Fruit fly (Drosophila melanogaster) whole organism, embryonic: Measurements from ENCODE around the gene Nxf3.

Experiments used
- Abd-B ChIP-seq: fragments of 200-800 bp; sonication (Bioruptor generic); optimal IDR thresholded peaks from 2 replicates; lab custom pipeline; 2018; ENCODE audit warnings: missing biosample characterization, mild to moderate bottlenecking, missing genetic modification characterization, moderate library complexity
- Adf1 ChIP-seq: fragments of 200-800 bp; sonication (Bioruptor generic); IDR thresholded peaks from 2 replicates; pipeline ENCODE4 v1.3.6; 2022; ENCODE audit warnings: missing biosample characterization, missing genetic modification characterization
- Aef1 ChIP-seq: fragments of 200-800 bp; sonication (Bioruptor generic); IDR thresholded peaks from 3 replicates; pipeline ENCODE4 v1.3.6; 2022; ENCODE audit warnings: missing biosample characterization, missing genetic modification characterization
- Atf3 ChIP-seq: fragments of 200-800 bp; sonication (Bioruptor generic); optimal IDR thresholded peaks from 3 replicates; lab custom pipeline; 2016; ENCODE audit warnings: missing biosample characterization, missing genetic modification characterization
- CG1024 ChIP-seq: fragments of 200-800 bp; sonication (Bioruptor generic); IDR thresholded peaks from 2 replicates; pipeline ENCODE4 v1.3.6; 2022; ENCODE audit warnings: missing biosample characterization, missing genetic modification characterization
- CG10274 ChIP-seq: fragments of 200-800 bp; sonication (Bioruptor generic); optimal IDR thresholded peaks from 3 replicates; lab custom pipeline; 2017; ENCODE audit warnings: missing biosample characterization, mild to moderate bottlenecking, missing genetic modification characterization
- CG10462 ChIP-seq: fragments of 200-800 bp; sonication (Bioruptor generic); optimal IDR thresholded peaks from 2 replicates; lab custom pipeline; 2016; ENCODE audit warnings: missing biosample characterization, missing genetic modification characterization
- CG10654 ChIP-seq: fragments of 200-800 bp; sonication (Bioruptor generic); optimal IDR thresholded peaks from 2 replicates; lab custom pipeline; 2016; ENCODE audit warnings: missing biosample characterization, missing genetic modification characterization
- CG11560 ChIP-seq: fragments of 200-800 bp; sonication (Bioruptor generic); IDR thresholded peaks from 3 replicates; pipeline ENCODE4 v1.3.6; 2022; ENCODE audit warnings: missing biosample characterization, missing genetic modification characterization
- CG14014 ChIP-seq: fragments of 200-800 bp; sonication (Bioruptor generic); IDR thresholded peaks from 2 replicates; pipeline ENCODE4 v1.3.6; 2022; ENCODE audit warnings: missing biosample characterization, missing genetic modification characterization
- CG15011 ChIP-seq: fragments of 200-800 bp; sonication (Bioruptor generic); optimal IDR thresholded peaks from 3 replicates; lab custom pipeline; 2018; ENCODE audit warnings: missing biosample characterization, mild to moderate bottlenecking, missing genetic modification characterization
- CG15514 ChIP-seq: fragments of 200-800 bp; sonication (Bioruptor generic); optimal IDR thresholded peaks from 3 replicates; lab custom pipeline; 2017; ENCODE audit warnings: missing biosample characterization, missing genetic modification characterization, mild to moderate bottlenecking, moderate library complexity, missing genetic modification reagents
- CG17328 ChIP-seq: fragments of 200-800 bp; sonication (Bioruptor generic); IDR thresholded peaks from 2 replicates; pipeline ENCODE4 v1.3.6; 2022; ENCODE audit warnings: missing biosample characterization, missing genetic modification characterization
- CG17612 ChIP-seq: fragments of 200-800 bp; sonication (Bioruptor generic); IDR thresholded peaks from 2 replicates; pipeline ENCODE4 v1.3.6; 2022; ENCODE audit warnings: missing biosample characterization, missing genetic modification characterization
- CG18599 ChIP-seq: fragments of 200-800 bp; sonication (Bioruptor generic); optimal IDR thresholded peaks from 3 replicates; lab custom pipeline; 2017; ENCODE audit warnings: missing biosample characterization, missing genetic modification characterization, mild to moderate bottlenecking, moderate library complexity, missing genetic modification reagents
- CG2199 ChIP-seq: fragments of 200-800 bp; sonication (Bioruptor generic); IDR thresholded peaks from 3 replicates; pipeline ENCODE4 v1.3.6; 2022; ENCODE audit warnings: missing biosample characterization, missing genetic modification characterization
- CG3065 ChIP-seq: fragments of 200-800 bp; sonication (Bioruptor generic); optimal IDR thresholded peaks from 2 replicates; lab custom pipeline; 2016; ENCODE audit warnings: missing biosample characterization, missing genetic modification characterization
- CG31388 ChIP-seq: fragments of 200-800 bp; sonication (Bioruptor generic); optimal IDR thresholded peaks from 2 replicates; lab custom pipeline; 2016; ENCODE audit warnings: missing biosample characterization, missing genetic modification characterization
- CG4424 ChIP-seq: fragments of 200-800 bp; sonication (Bioruptor generic); optimal IDR thresholded peaks from 3 replicates; lab custom pipeline; 2016; ENCODE audit warnings: missing biosample characterization, missing genetic modification characterization
- CG5953 ChIP-seq: fragments of 200-800 bp; sonication (Bioruptor generic); IDR thresholded peaks from 2 replicates; pipeline ENCODE4 v1.3.6; 2022; ENCODE audit warnings: missing biosample characterization, missing genetic modification characterization
- CG6654 ChIP-seq: fragments of 200-800 bp; sonication (Bioruptor generic); optimal IDR thresholded peaks from 2 replicates; lab custom pipeline; 2017; ENCODE audit warnings: missing biosample characterization, mild to moderate bottlenecking, missing genetic modification characterization
- CG7963 ChIP-seq: fragments of 200-800 bp; sonication (Bioruptor generic); IDR thresholded peaks from 3 replicates; pipeline ENCODE4 v1.3.6; 2022; ENCODE audit warnings: missing biosample characterization, missing genetic modification characterization; ENCODE audit not compliant: partially characterized antibody
- CG8089 ChIP-seq: fragments of 200-800 bp; sonication (Bioruptor generic); optimal IDR thresholded peaks from 3 replicates; lab custom pipeline; 2016; ENCODE audit warnings: missing biosample characterization, missing genetic modification characterization
- Dek ChIP-seq: fragments of 200-800 bp; sonication (Bioruptor generic); optimal IDR thresholded peaks from 3 replicates; lab custom pipeline; 2019; ENCODE audit warnings: missing biosample characterization, mild to moderate bottlenecking, missing genetic modification characterization, moderate library complexity
- Dfd ChIP-seq, 2 experiments: fragments of >200 bp; optimal IDR thresholded peaks; 2 replicates each; lab custom pipeline; 2017; ENCODE audit warnings: missing biosample characterization in 2 of 2, missing genetic modification characterization in 2 of 2
- Eip74EF ChIP-seq, 2 experiments: fragments of 200-800 bp in 1 of 2; fragments of >200 bp in 1 of 2; sonication (Bioruptor generic) in 1 of 2; optimal IDR thresholded peaks; 2 replicates each; lab custom pipeline; 2017 to 2019; ENCODE audit warnings: missing biosample characterization in 2 of 2, missing genetic modification characterization in 2 of 2, mild to moderate bottlenecking in 1 of 2, moderate library complexity in 1 of 2
- Fer3 ChIP-seq: fragments of 200-800 bp; sonication (Bioruptor generic); optimal IDR thresholded peaks from 2 replicates; lab custom pipeline; 2018; ENCODE audit warnings: missing biosample characterization, mild to moderate bottlenecking, missing genetic modification characterization, moderate library complexity
- HLH3B ChIP-seq: fragments of 200-800 bp; sonication (Bioruptor generic); IDR thresholded peaks from 2 replicates; pipeline ENCODE4 v1.3.6; 2022; ENCODE audit warnings: missing biosample characterization, missing genetic modification characterization
- HLH4C ChIP-seq: fragments of 200-800 bp; sonication (Bioruptor generic); IDR thresholded peaks from 3 replicates; pipeline ENCODE4 v1.3.6; 2022; ENCODE audit warnings: missing biosample characterization, missing genetic modification characterization; ENCODE audit not compliant: partially characterized antibody
- Hr78 ChIP-seq, 2 experiments: fragments of 200-800 bp in 1 of 2; fragments of >200 bp in 1 of 2; sonication (Bioruptor generic) in 1 of 2; optimal IDR thresholded peaks; 2 replicates each; lab custom pipeline; 2017 to 2019; ENCODE audit warnings: missing biosample characterization in 2 of 2, missing genetic modification characterization in 2 of 2, mild to moderate bottlenecking in 1 of 2, moderate library complexity in 1 of 2
- Neu2 ChIP-seq: fragments of 200-800 bp; sonication (Bioruptor generic); optimal IDR thresholded peaks from 3 replicates; lab custom pipeline; 2016; ENCODE audit warnings: missing biosample characterization, missing genetic modification characterization, borderline replicate concordance
- Nf-YB ChIP-seq: fragments of 200-800 bp; sonication (Bioruptor generic); optimal IDR thresholded peaks from 3 replicates; lab custom pipeline; 2019; ENCODE audit warnings: missing biosample characterization, mild to moderate bottlenecking, missing genetic modification characterization, moderate library complexity
- Oaz ChIP-seq: fragments of 200-800 bp; sonication (Bioruptor generic); IDR thresholded peaks from 2 replicates; pipeline ENCODE4 v1.3.6; 2022; ENCODE audit warnings: missing biosample characterization, missing genetic modification characterization
- PHDP ChIP-seq: fragments of 200-800 bp; sonication (Bioruptor generic); optimal IDR thresholded peaks from 3 replicates; lab custom pipeline; 2018; ENCODE audit warnings: missing biosample characterization, mild to moderate bottlenecking, missing genetic modification characterization, moderate library complexity
- Six4 ChIP-seq: fragments of 200-800 bp; sonication (Bioruptor generic); optimal IDR thresholded peaks from 2 replicates; lab custom pipeline; 2016; ENCODE audit warnings: missing biosample characterization, missing genetic modification characterization
- TFAM ChIP-seq: fragments of 200-800 bp; sonication (Bioruptor generic); optimal IDR thresholded peaks from 2 replicates; lab custom pipeline; 2017; ENCODE audit warnings: missing biosample characterization, missing genetic modification characterization, inconsistent platforms
- ab ChIP-seq: fragments of 200-800 bp; sonication (Bioruptor generic); optimal IDR thresholded peaks from 2 replicates; lab custom pipeline; 2016; ENCODE audit warnings: missing biosample characterization, missing genetic modification characterization
- abd-A ChIP-seq: fragments of 200-800 bp; sonication (Bioruptor generic); optimal IDR thresholded peaks from 3 replicates; lab custom pipeline; 2019; ENCODE audit warnings: missing biosample characterization, mild to moderate bottlenecking, missing genetic modification characterization, moderate library complexity
- ash1 ChIP-seq: fragments of 200-800 bp; sonication (Bioruptor generic); optimal IDR thresholded peaks from 2 replicates; lab custom pipeline; 2018; ENCODE audit warnings: missing biosample characterization, mild to moderate bottlenecking, missing genetic modification characterization
- br ChIP-seq: fragments of >200 bp; optimal IDR thresholded peaks from 2 replicates; lab custom pipeline; 2017
- gce ChIP-seq: fragments of 200-800 bp; sonication (Bioruptor generic); IDR thresholded peaks from 3 replicates; pipeline ENCODE4 v1.3.6; 2022; ENCODE audit warnings: missing biosample characterization, missing genetic modification characterization
- knrl ChIP-seq: fragments of 200-800 bp; sonication (Bioruptor generic); IDR thresholded peaks from 3 replicates; pipeline ENCODE4 v1.3.6; 2022; ENCODE audit warnings: missing biosample characterization, missing genetic modification characterization; ENCODE audit not compliant: partially characterized antibody
- lov ChIP-seq, 2 experiments: fragments of 200-800 bp in 1 of 2; fragments of >200 bp in 1 of 2; sonication (Bioruptor generic) in 1 of 2; IDR thresholded peaks in 1 of 2; optimal IDR thresholded peaks in 1 of 2; 2 replicates in 1 of 2; 3 replicates in 1 of 2; pipeline versions ENCODE4 v1.3.6 to Lab custom; 2017 to 2022; ENCODE audit warnings: missing biosample characterization in 1 of 2, missing genetic modification characterization in 1 of 2
- repo ChIP-seq: fragments of 200-800 bp; sonication (Bioruptor generic); optimal IDR thresholded peaks from 2 replicates; lab custom pipeline; 2016; ENCODE audit warnings: missing biosample characterization, missing genetic modification characterization
- sc ChIP-seq, 3 experiments: fragments of >200 bp in 2 of 3; fragments of 200-800 bp in 1 of 3; sonication (Bioruptor generic) in 1 of 3; optimal IDR thresholded peaks; 2 replicates in 2 of 3; 3 replicates in 1 of 3; lab custom pipeline; 2017; ENCODE audit warnings: mild to moderate bottlenecking in 1 of 3, missing biosample characterization in 1 of 3, missing genetic modification characterization in 1 of 3, missing genetic modification reagents in 1 of 3
- sd ChIP-seq: fragments of 200-800 bp; sonication (Bioruptor generic); optimal IDR thresholded peaks from 3 replicates; lab custom pipeline; 2018; ENCODE audit warnings: missing biosample characterization, mild to moderate bottlenecking, missing genetic modification characterization, moderate library complexity
- tgo ChIP-seq: fragments of 200-800 bp; sonication (Bioruptor generic); IDR thresholded peaks from 3 replicates; pipeline ENCODE4 v1.3.6; 2022; ENCODE audit warnings: missing biosample characterization, missing genetic modification characterization

The Nxf3 gene

dm6 chr3L:13938470-13939150 is 26.4 kb upstream of the Nxf3 start (continued):
- TF ChIP-seq Fer3 (tag; lab: Kevin White, UChicago) (peak; percentile 74), TFAM (GFP tag; lab: Kevin White, UChicago) (peak; percentile 60), CG5953 (GFP tag; lab: Robert Waterston, UW) (no peak), CG1024 (no peak), PHDP (peak; percentile 86), gce (peak; percentile 58; the same call in 1 of the 3 replicates), CG7963 (GFP tag; lab: Robert Waterston, UW) (no peak), HLH3B (GFP tag; lab: Robert Waterston, UW) (peak; percentile 59), ash1 (GFP tag; lab: Kevin White, UChicago) (no peak), repo (GFP tag; lab: Kevin White, UChicago) (peak; percentile 85), CG8089 (GFP tag; lab: Kevin White, UChicago) (peak; percentile 85), Dfd (GFP tag; optimal IDR thresholded peaks at IDR 0.05; lab: Kevin White, UChicago) (peak in 1 of 2 experiments; percentile 69), CG10462 (GFP tag; lab: Kevin White, UChicago) (peak; percentile 83), CG15011 (GFP tag; lab: Kevin White, UChicago) (peak; percentile 89), sd (tag; lab: Kevin White, UChicago) (peak; percentile 56), sc (optimal IDR thresholded peaks at IDR 0.05; lab: Kevin White, UChicago) (no peak), sc (GFP tag; optimal IDR thresholded peaks at IDR 0.05; lab: Kevin White, UChicago) (peak; percentile 86), CG14014 (peak; percentile 76), knrl (GFP tag; lab: Robert Waterston, UW) (no peak), CG10654 (peak; percentile 74), CG17328 (GFP tag; lab: Robert Waterston, UW) (0 out of 2 replicates have a peak, but pooled peaks have one; percentile 11), CG2199 (no peak), CG15514 (GFP tag; lab: Kevin White, UChicago) (peak; percentile 60), Abd-B (GFP tag; lab: Kevin White, UChicago) (peak; percentile 85), Neu2 (GFP tag; lab: Kevin White, UChicago) (peak; percentile 59), Oaz (no peak), ab (peak; percentile 69), Adf1 (GFP tag; lab: Robert Waterston, UW) (no peak), abd-A (tag; lab: Kevin White, UChicago) (no peak), Nf-YB (GFP tag; lab: Kevin White, UChicago) (peak; percentile 80), CG18599 (GFP tag; lab: Kevin White, UChicago) (peak; percentile 91), CG4424 (GFP tag; lab: Kevin White, UChicago) (peak; percentile 92), CG6654 (peak; percentile 71), Eip74EF (GFP tag; optimal IDR thresholded peaks at IDR 0.05; lab: Kevin White, UChicago) (peak in 1 of 2 experiments; percentile 73), Aef1 (GFP tag; lab: Robert Waterston, UW) (peak; percentile 43; the same call in 2 of the 3 replicates), CG3065 (peak; percentile 47), Six4 (GFP tag; lab: Kevin White, UChicago) (peak; percentile 81), Hr78 (GFP tag; optimal IDR thresholded peaks at IDR 0.05; lab: Kevin White, UChicago) (peak in 1 of 2 experiments; percentile 80), tgo (GFP tag; lab: Robert Waterston, UW) (peak; percentile 77), lov (optimal IDR thresholded peaks at IDR 0.05; lab: Kevin White, UChicago) (no peak), lov (GFP tag; IDR thresholded peaks at IDR 0.05; lab: Robert Waterston, UW) (0 out of 3 replicates have a peak, but pooled peaks have one; percentile 52), Atf3 (GFP tag; lab: Kevin White, UChicago) (peak; percentile 79), CG17612 (GFP tag; lab: Robert Waterston, UW) (no peak), HLH4C (GFP tag; lab: Robert Waterston, UW) (0 out of 3 replicates have a peak, but pooled peaks have one; percentile 1), CG31388 (peak; percentile 51), CG10274 (GFP tag; lab: Kevin White, UChicago) (peak; percentile 82), br (lab: Kevin White, UChicago) (no peak), Dek (tag; lab: Kevin White, UChicago) (peak; percentile 67), CG11560 (peak; percentile 64; the same call in 2 of the 3 replicates)
